Fruit fly (Drosophila melanogaster): ENCODE results near the gene Raf.
A peak's percentile ranks its signal among the peaks of the same experiment; 100 is the strongest.

- TF ChIP-seq pb (GFP tag; optimal IDR thresholded peaks at IDR 0.05) (peak; percentile 59), Dip3 (GFP tag; optimal IDR thresholded peaks at IDR 0.05) (peak; percentile 78)
Observed at dm6 chrX:2270557-2270930, 24.7 kb upstream of the Raf start, which contains the start of gene CG2924.
